In the genomic region with DNA sequence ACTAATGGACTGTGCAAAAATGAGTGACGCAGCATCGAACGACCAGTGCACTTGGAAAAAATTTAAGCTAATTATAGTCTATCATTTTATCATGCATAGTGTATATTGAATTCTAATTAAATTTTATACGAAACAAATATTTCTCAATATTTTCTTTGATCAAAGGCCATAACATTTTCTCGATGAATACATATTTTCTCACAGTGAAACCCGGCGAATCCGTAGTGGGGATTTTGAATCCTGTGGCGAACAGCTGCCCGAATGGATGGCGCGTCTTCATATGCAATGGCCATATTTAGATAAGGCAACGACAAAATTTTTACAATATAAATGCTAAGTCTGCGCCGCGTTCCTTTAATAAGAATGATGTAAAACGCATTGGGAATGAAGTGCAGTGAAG, we compare ENCODE assay signal across 2 fruit fly cellular contexts.
A peak's percentile ranks its signal among the peaks of the same experiment; 100 is the strongest.
TF ChIP-seq lines count a peak whose summit lies in the region.

No protein-coding gene starts in this region.

TF ChIP-seq in whole organism, prepupa, 60 proteins besides CTCF, POLR2A, EP300 and RAD21 (continued from another document):
- TF ChIP-seq vri (GFP tag; optimal IDR thresholded peaks at IDR 0.05; lab: Kevin White, UChicago), result peak; percentile 46
- peak; percentile 70 for TF ChIP-seq CG11902 (GFP tag; optimal IDR thresholded peaks at IDR 0.05; lab: Kevin White, UChicago)
- peak; percentile 94 for TF ChIP-seq spab (GFP tag; optimal IDR thresholded peaks at IDR 0.05; lab: Kevin White, UChicago)
- TF ChIP-seq net (GFP tag; optimal IDR thresholded peaks at IDR 0.05; lab: Kevin White, UChicago), result peak; percentile 75
- peak; percentile 83 for TF ChIP-seq esn (GFP tag; optimal IDR thresholded peaks at IDR 0.05; lab: Kevin White, UChicago)
- peak; percentile 93 for TF ChIP-seq CG9139 (GFP tag; optimal IDR thresholded peaks at IDR 0.05; lab: Kevin White, UChicago)
- peak; percentile 75 for TF ChIP-seq CG31627 (GFP tag; optimal IDR thresholded peaks at IDR 0.05; lab: Kevin White, UChicago)
- TF ChIP-seq salr (GFP tag; optimal IDR thresholded peaks at IDR 0.05; lab: Kevin White, UChicago), result peak; percentile 60 to 72
- TF ChIP-seq dac (GFP tag; optimal IDR thresholded peaks at IDR 0.05; lab: Kevin White, UChicago), result no peak
- peak; percentile 45 for TF ChIP-seq Hr4 (GFP tag; optimal IDR thresholded peaks at IDR 0.05; lab: Kevin White, UChicago)
- TF ChIP-seq Lpt (GFP tag; optimal IDR thresholded peaks at IDR 0.05; lab: Kevin White, UChicago), result peak; percentile 49
- peak; percentile 95 for TF ChIP-seq Eip78C (GFP tag; lab: Kevin White, UChicago)
- no peak for TF ChIP-seq fd85E (GFP tag; optimal IDR thresholded peaks at IDR 0.05; lab: Kevin White, UChicago)
- TF ChIP-seq CG3032 (tag; optimal IDR thresholded peaks at IDR 0.05; lab: Kevin White, UChicago), result peak; percentile 91
- peak; percentile 95 for TF ChIP-seq Ets96B (tag; optimal IDR thresholded peaks at IDR 0.05; lab: Kevin White, UChicago)
- TF ChIP-seq topi (GFP tag; optimal IDR thresholded peaks at IDR 0.05; lab: Kevin White, UChicago), result peak; percentile 85
- peak; percentile 81 for TF ChIP-seq OdsH (GFP tag; optimal IDR thresholded peaks at IDR 0.05; lab: Kevin White, UChicago)
- peak; percentile 26 for TF ChIP-seq CG6276 (GFP tag; optimal IDR thresholded peaks at IDR 0.05; lab: Kevin White, UChicago)
- no peak for TF ChIP-seq fkh (GFP tag; optimal IDR thresholded peaks at IDR 0.05; lab: Kevin White, UChicago)
- peak; percentile 13; the same call in 1 of the 2 replicates for TF ChIP-seq CG11294 (GFP tag; IDR thresholded peaks at IDR 0.05; lab: Robert Waterston, UW)
- peak; percentile 80 for TF ChIP-seq CG8632 (GFP tag; optimal IDR thresholded peaks at IDR 0.05; lab: Kevin White, UChicago)
- TF ChIP-seq CG10631 (GFP tag; optimal IDR thresholded peaks at IDR 0.05; lab: Kevin White, UChicago), result peak; percentile 86
- peak; percentile 66 for TF ChIP-seq lz (GFP tag; optimal IDR thresholded peaks at IDR 0.05; lab: Kevin White, UChicago)
- TF ChIP-seq Ets21C (GFP tag; optimal IDR thresholded peaks at IDR 0.05; lab: Kevin White, UChicago), result peak; percentile 38
- TF ChIP-seq CG3919 (GFP tag; optimal IDR thresholded peaks at IDR 0.05; lab: Kevin White, UChicago), result peak; percentile 91
- TF ChIP-seq Blimp-1 (GFP tag; optimal IDR thresholded peaks at IDR 0.05; lab: Kevin White, UChicago), result peak; percentile 29
- peak; percentile 96 for TF ChIP-seq CG10669 (GFP tag; optimal IDR thresholded peaks at IDR 0.05; lab: Kevin White, UChicago)
- peak; percentile 58 for TF ChIP-seq CG15336 (GFP tag; IDR thresholded peaks at IDR 0.05; lab: Robert Waterston, UW)
- peak; percentile 79 for TF ChIP-seq CG6792 (GFP tag; optimal IDR thresholded peaks at IDR 0.05; lab: Kevin White, UChicago)
- TF ChIP-seq Smox (GFP tag; optimal IDR thresholded peaks at IDR 0.05; lab: Kevin White, UChicago), result peak; percentile 78
- TF ChIP-seq Eip75B (GFP tag; optimal IDR thresholded peaks at IDR 0.05; lab: Kevin White, UChicago), result peak; percentile 88
- peak; percentile 76 for TF ChIP-seq achi (GFP tag; optimal IDR thresholded peaks at IDR 0.05; lab: Kevin White, UChicago)
- peak; percentile 84 for TF ChIP-seq CG11762 (GFP tag; optimal IDR thresholded peaks at IDR 0.05; lab: Kevin White, UChicago; ENCODE audit: insufficient read depth)
- TF ChIP-seq CG8119 (GFP tag; IDR thresholded peaks at IDR 0.05; lab: Robert Waterston, UW), result peak; percentile 52; the same call in 1 of the 3 replicates
TF ChIP-seq in whole organism, prepupa: peak in this region for 55.

TF ChIP-seq in whole organism, wandering third instar larva, 38 proteins besides CTCF, POLR2A, EP300 and RAD21 (continued from another document):
- TF ChIP-seq OdsH (GFP tag; optimal IDR thresholded peaks at IDR 0.05; lab: Kevin White, UChicago), result peak; percentile 56
